Worm (Caenorhabditis elegans): ENCODE measurements around the gene srz-83.

DNA sequence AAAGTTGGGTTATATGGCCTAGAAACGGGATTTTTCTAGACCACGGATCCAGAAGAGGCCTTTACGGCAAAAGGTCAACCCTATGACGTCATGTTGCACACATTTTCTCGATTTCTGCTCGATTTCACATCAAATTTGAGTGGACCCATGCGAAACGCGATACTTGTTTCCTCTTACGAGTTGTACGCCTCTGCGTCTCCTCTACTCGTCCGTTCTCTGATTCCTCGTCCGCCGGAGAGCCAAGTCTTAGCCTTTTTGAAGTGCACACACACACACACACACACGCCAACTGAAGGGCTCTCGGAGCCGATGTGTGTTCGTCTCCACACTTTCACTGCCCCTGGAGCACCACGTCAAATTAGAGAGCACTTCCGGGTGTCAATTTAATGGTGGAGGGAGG lies 16.7 kb downstream of the srz-83 start:
- peak; percentile 11 for TF ChIP-seq pha-4 (tag; optimal IDR thresholded peaks at IDR 0.05)
- TF ChIP-seq nhr-28 (tag; optimal IDR thresholded peaks at IDR 0.05), result no peak
- TF ChIP-seq mep-1 (tag; optimal IDR thresholded peaks at IDR 0.05), result no peak
- no peak for TF ChIP-seq mls-2 (tag; optimal IDR thresholded peaks at IDR 0.05)
- no peak for TF ChIP-seq nhr-237 (tag; optimal IDR thresholded peaks at IDR 0.05)

Measured in whole organism, mixed stage, embryonic.